Fruit fly (Drosophila melanogaster): Measurements from ENCODE around the gene CG33689.
A peak's percentile ranks its signal among the peaks of the same experiment; 100 is the strongest.

- TF ChIP-seq vfl (GFP tag; optimal IDR thresholded peaks at IDR 0.05): peak; percentile 26
- no peak for TF ChIP-seq CG9797 (GFP tag; optimal IDR thresholded peaks at IDR 0.05)
- peak; percentile 59 for TF ChIP-seq CG6683 (GFP tag; optimal IDR thresholded peaks at IDR 0.05)
- TF ChIP-seq dmrt99B (tag; optimal IDR thresholded peaks at IDR 0.05): peak; percentile 83
- TF ChIP-seq Dref (GFP tag; IDR thresholded peaks at IDR 0.05): no peak
- TF ChIP-seq Hr51 (GFP tag; optimal IDR thresholded peaks at IDR 0.05): peak; percentile 65 to 78
- peak; percentile 68 for TF ChIP-seq org-1 (GFP tag; optimal IDR thresholded peaks at IDR 0.05)
- 0 out of 2 replicates have a peak, but pooled peaks have one; percentile 30 for TF ChIP-seq gt (GFP tag; IDR thresholded peaks at IDR 0.05)
- TF ChIP-seq CG7786 (GFP tag; optimal IDR thresholded peaks at IDR 0.05): peak; percentile 78
- TF ChIP-seq Kr (GFP tag; optimal IDR thresholded peaks at IDR 0.05): no peak
- TF ChIP-seq CG2116 (GFP tag; optimal IDR thresholded peaks at IDR 0.05): no peak
- peak; percentile 78 for TF ChIP-seq HLH54F (GFP tag; optimal IDR thresholded peaks at IDR 0.05)
- TF ChIP-seq Ets97D (GFP tag; optimal IDR thresholded peaks at IDR 0.05): peak; percentile 51
- peak; percentile 70 for TF ChIP-seq en (GFP tag; optimal IDR thresholded peaks at IDR 0.05)
These were observed 3.2 kb downstream of the CG33689 start for dm6 chr3L:16203236-16203635.
